Fruit fly (Drosophila melanogaster): ENCODE data around the gene Pi4KIIalpha.

- TF ChIP-seq psq (optimal IDR thresholded peaks at IDR 0.05) (no peak), h (optimal IDR thresholded peaks at IDR 0.05) (no peak), insv (optimal IDR thresholded peaks at IDR 0.05) (no peak), Sin3A (optimal IDR thresholded peaks at IDR 0.05) (no peak), Myc (optimal IDR thresholded peaks at IDR 0.05) (no peak)
Measured at dm6 chr3R:5524804-5525203, 38.6 kb downstream of the Pi4KIIalpha start.
